Worm (Caenorhabditis elegans): ENCODE results near the gene Y37D8A.3.

DNA sequence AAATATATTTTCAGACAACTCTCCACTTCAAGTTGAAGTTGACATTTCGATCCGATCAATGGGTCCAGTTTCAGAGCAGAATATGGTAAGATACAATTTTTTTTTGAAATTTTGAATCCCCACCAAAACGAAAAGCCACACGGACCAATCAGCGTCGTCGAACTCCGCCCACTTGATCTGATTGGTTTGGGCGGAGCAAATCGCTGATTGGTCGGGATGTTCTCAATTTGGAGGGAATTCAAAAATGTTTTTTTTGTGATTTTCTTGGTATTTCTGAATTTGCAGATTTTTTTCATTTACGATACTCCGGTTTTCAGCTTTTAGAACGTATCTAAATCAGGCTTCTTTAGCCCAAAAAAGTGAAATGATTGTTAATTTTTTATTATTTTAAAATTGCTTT, 43.7 kb upstream of the Y37D8A.3 start:
- TF ChIP-seq flt-1 (GFP tag; IDR thresholded peaks at IDR 0.05), result no peak
- TF ChIP-seq tab-1 (GFP tag; IDR thresholded peaks at IDR 0.05), result no peak
- no peak for TF ChIP-seq cog-1 (tag; optimal IDR thresholded peaks at IDR 0.05)

Measured in whole organism, midembryonic.